Worm (Caenorhabditis elegans) whole organism, L4/young adult: ENCODE data around the gene H03G16.6.

Source experiments
- W03F9.2 ChIP-seq: fragments of 150-350 bp; optimal IDR thresholded peaks from 2 replicates; lab custom pipeline; 2014; ENCODE audit warnings: missing biosample characterization, missing genetic modification characterization
- dao-5 ChIP-seq: sonication (generic microtip); optimal IDR thresholded peaks from 2 replicates; lab custom pipeline; 2016; ENCODE audit warnings: missing genotype, missing genetic modification characterization, moderate library complexity, missing compliant biosample characterization
- him-1 ChIP-seq: sonication (generic microtip); optimal IDR thresholded peaks from 2 replicates; lab custom pipeline; 2016; ENCODE audit warnings: missing genotype, missing genetic modification reagents, missing genetic modification characterization, missing compliant biosample characterization

H03G16.6 gene

ce11 chrX:15060303-15060702, 7.8 kb downstream of the H03G16.6 start, which contains the start of gene fbxa-96:
fbxa-96 (minus strand) TSS chrX:15060403.
- no peak for TF ChIP-seq dao-5 (tag; lab: Kevin White, UChicago)
- TF ChIP-seq W03F9.2, result no peak
- TF ChIP-seq him-1 (tag; lab: Kevin White, UChicago), result no peak

DNA sequence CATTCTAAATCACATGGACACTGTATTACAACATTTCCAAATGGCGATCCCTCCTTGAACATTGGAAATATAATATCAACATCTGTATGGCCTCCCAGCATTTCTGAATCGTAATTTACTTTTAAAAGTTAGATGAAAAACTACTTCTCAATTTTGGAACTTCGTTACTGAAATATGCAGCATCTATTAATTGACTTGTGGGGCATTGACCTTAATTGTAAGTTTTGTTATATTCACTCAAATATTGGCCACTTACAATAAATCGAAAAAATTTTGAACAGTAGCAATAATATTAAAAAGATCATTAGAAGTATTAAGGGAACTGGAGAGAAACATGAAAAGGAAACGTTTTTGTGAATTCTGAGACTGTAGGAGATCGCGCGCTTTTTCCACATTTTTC, 16.8 kb downstream of the H03G16.6 start, which contains the start of gene mam-6:
Gene mam-6 (minus strand): TSS at position 101 of the 400 bp plus-strand sequence.
- TF ChIP-seq dao-5 (tag; lab: Kevin White, UChicago) (no peak), W03F9.2 (no peak), him-1 (tag; lab: Kevin White, UChicago) (no peak)

ce11 chrX:15070137-15070536, 17.7 kb downstream of the H03G16.6 start:
- TF ChIP-seq W03F9.2 (no peak), him-1 (tag; lab: Kevin White, UChicago) (no peak), dao-5 (tag; lab: Kevin White, UChicago) (no peak)

DNA sequence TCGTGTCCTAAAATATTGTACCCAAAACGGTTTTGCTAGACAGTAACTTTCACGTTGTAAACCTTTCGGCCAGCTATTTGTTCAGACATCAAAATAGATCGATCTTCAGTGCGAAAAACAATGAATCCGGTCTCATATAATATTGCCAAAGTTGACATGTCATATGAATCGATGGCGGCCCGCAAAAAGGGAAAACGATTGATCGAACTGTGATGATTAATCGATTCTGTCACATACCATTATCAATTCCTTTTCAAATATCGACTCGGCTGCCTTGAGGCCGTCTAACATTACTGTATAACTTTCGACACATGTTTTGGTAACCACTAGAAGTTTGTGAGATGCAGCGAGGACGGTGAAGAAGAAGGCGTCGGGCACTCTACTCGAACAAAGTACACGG, 20.4 kb downstream of the H03G16.6 start:
- TF ChIP-seq W03F9.2, result no peak
- no peak for TF ChIP-seq him-1 (tag; lab: Kevin White, UChicago)
- no peak for TF ChIP-seq dao-5 (tag; lab: Kevin White, UChicago)

DNA sequence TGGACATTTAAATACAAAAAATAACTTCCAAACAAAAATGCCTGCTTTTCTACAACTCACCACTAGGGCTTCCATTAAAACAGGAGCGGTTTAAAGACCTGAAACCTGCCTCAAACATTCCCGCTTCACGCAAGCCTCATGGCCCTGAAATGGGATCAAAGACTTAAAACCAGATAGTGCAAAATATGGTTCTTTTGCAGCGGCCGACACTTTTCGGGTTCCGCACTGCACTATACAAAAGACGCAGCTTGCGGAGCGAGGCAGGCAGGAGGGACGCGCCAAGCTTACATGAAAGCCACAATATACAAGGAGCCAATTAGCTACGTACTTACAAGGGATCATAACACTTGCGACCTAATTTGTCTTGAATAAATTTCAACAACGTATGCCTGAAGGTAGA, 21.0 kb downstream of the H03G16.6 start:
- no peak for TF ChIP-seq dao-5 (tag; lab: Kevin White, UChicago)
- no peak for TF ChIP-seq W03F9.2
- no peak for TF ChIP-seq him-1 (tag; lab: Kevin White, UChicago)

DNA sequence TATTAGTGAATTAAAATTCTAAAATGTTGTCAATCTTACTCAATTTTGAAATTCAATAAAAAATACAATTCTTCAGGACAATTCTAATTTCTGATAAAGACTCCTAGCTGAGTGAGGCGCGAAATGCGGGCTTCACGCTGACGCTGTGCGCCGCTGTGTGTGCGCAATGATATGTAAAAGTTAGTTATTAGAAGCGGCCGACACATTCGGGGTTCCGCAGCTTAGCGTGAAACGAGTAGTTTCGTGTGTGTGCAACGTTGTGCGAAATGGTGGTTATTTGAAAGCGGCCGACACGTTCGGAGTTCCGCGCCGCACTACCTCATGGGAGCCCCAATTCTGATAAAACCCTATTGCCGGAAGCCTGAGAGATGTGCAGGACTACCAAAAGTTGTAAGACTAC, 22.7 kb downstream of the H03G16.6 start:
- TF ChIP-seq him-1 (tag; lab: Kevin White, UChicago) (no peak), dao-5 (tag; lab: Kevin White, UChicago) (no peak), W03F9.2 (no peak)

- TF ChIP-seq him-1 (tag; lab: Kevin White, UChicago), result no peak
- TF ChIP-seq W03F9.2, result no peak
- no peak for TF ChIP-seq dao-5 (tag; lab: Kevin White, UChicago)
Measured at ce11 chrX:15076042-15076565, 23.6 kb downstream of the H03G16.6 start, which contains the start of the genes H40L08.3 and H40L08.9. H40L08.3 (minus strand) TSS chrX:15076092. H40L08.9 (minus strand) TSS chrX:15076480.

DNA sequence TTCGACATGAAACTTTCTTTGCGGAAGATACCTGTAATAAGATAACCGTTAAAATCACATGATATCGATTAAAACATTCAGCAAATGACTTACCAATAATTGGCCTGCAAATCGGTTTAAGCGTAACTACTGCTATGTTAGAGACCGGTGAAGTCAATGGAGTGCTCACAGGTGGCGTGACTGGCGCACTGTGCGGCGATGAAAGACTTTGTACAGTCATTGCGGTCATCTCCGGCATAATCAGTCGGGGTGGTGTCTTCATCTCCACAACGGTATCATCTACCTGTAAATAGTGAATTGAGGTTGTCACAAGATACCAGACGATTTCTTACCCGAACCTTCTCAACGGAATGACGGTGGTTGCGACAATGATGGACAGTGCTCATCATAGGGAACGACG, 24.4 kb downstream of the H03G16.6 start:
- no peak for TF ChIP-seq W03F9.2

ce11 chrX:15077597-15078261, 25.2 kb downstream of the H03G16.6 start, which contains the start of the genes H40L08.8, H40L08.2 and H40L08.7:
H40L08.8 (minus strand) TSS chrX:15077633.
H40L08.2 (minus strand) TSS chrX:15077744.
H40L08.7 (minus strand) TSS chrX:15077744.
- no peak for TF ChIP-seq dao-5 (tag; lab: Kevin White, UChicago)

DNA sequence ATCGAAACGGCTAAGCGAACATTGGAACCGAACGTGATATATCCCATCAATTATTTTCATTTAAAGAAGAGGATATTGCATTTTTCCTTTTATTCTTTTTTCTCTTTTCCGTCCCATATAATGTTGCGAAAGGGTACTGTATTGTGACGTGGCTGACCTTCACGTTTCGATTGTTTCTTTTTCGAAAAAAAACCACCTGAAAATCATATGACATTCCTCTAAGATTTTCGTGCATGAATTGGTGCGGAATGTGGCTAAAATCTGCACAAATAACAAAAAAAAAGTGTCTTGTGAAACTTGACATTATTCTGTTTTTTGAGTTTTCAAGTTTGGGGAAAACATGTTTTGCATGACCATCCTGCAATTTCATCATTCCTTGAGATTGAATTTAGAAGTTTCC, 25.8 kb downstream of the H03G16.6 start:
- TF ChIP-seq him-1 (tag; lab: Kevin White, UChicago) (no peak), W03F9.2 (no peak), dao-5 (tag; lab: Kevin White, UChicago) (no peak)

ce11 chrX:15079406-15079805, 26.9 kb downstream of the H03G16.6 start:
- no peak for TF ChIP-seq dao-5 (tag; lab: Kevin White, UChicago)
- no peak for TF ChIP-seq him-1 (tag; lab: Kevin White, UChicago)
- no peak for TF ChIP-seq W03F9.2

DNA sequence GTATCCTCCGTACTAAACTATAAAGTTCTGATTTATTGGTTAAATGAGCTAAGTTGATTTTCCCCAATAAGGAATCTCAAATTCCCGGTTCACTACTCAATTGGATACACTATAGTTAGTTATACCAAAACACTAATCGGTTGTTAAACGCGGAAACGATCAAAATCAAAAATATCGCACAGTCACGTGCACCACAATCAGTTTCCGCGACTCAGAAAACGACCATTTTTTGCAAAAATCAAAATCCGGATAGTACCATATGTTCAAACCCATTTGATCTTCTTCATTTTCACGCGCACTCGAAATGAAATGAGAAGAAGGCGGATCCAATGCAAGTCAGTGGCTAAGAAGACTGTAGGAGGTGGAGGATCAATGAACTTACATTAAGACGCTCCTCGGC, 29.0 kb downstream of the H03G16.6 start:
- TF ChIP-seq him-1 (tag; lab: Kevin White, UChicago), result no peak

DNA sequence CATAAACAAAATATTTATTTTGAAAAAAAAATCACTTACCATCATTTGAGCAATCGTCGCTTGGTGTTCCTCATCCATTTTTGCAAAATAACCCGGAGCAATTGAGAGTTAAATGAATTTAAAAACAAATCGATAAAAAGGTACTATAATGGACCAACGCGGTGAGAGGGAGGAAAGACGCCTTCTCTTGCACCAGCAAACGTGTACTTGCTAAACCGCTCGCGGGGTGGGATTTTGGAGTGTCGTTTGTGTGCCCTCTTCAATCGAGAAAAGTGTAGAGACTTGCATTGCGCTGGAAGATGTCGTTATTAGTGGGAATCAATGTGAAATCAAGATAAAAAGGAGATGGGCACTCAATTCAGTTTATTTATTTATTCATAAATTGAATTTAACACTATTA, 31.3 kb downstream of the H03G16.6 start, which contains the start of gene H40L08.1:
Gene H40L08.1 (minus strand): TSS at position 292 of the 400 bp plus-strand sequence.
- TF ChIP-seq W03F9.2 (no peak), dao-5 (tag; lab: Kevin White, UChicago) (no peak), him-1 (tag; lab: Kevin White, UChicago) (no peak)

ce11 chrX:15084395-15084794, 31.9 kb downstream of the H03G16.6 start, which contains the start of gene F09B12.5:
F09B12.5 (plus strand) TSS chrX:15084695.
- no peak for TF ChIP-seq W03F9.2
- TF ChIP-seq him-1 (tag; lab: Kevin White, UChicago), result no peak
- TF ChIP-seq dao-5 (tag; lab: Kevin White, UChicago), result no peak

DNA sequence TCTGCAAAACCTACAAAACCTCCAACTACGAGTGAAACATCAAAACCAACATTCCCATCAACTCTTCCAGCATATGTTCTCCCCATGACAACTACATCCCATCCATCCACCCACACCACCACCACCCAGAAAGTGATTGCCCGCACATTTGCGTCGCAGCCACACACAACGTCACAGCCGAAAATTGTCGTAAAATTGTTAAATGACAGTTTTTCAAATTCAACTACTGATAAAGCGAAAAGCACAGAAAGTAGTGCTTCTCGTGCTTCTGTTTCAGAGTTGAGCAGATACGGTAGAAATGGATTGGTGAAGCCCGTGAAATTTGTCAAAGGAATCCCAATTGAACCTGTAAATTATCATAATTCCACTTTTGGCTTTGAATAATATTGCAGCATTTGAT, 35.3 kb downstream of the H03G16.6 start:
- TF ChIP-seq dao-5 (tag; lab: Kevin White, UChicago) (no peak), W03F9.2 (no peak), him-1 (tag; lab: Kevin White, UChicago) (no peak)
